Worm (Caenorhabditis elegans) whole organism, mixed stage, embryonic: Measurements from ENCODE around the gene nsph-3.1.

Source experiments
- bed-3 ChIP-seq: fragments of 200-800 bp; sonication (Bioruptor generic); optimal IDR thresholded peaks from 3 replicates; lab custom pipeline; 2018; ENCODE audit warnings: mild to moderate bottlenecking, missing genetic modification characterization, moderate library complexity, missing compliant biosample characterization
- elt-1 ChIP-seq: sonication (generic microtip); optimal IDR thresholded peaks from 2 replicates; lab custom pipeline; 2017; ENCODE audit warnings: missing genetic modification characterization, mild to moderate bottlenecking, missing compliant biosample characterization, antibody characterized with exemption, moderate library complexity, borderline replicate concordance; ENCODE audit not compliant: insufficient read depth
- elt-3 ChIP-seq: fragments of 150-350 bp; optimal IDR thresholded peaks from 2 replicates; lab custom pipeline; 2014; ENCODE audit warnings: missing biosample characterization, missing genetic modification characterization
- flh-1 ChIP-seq: fragments of 200-800 bp; sonication (Bioruptor generic); optimal IDR thresholded peaks from 2 replicates; lab custom pipeline; 2018; ENCODE audit warnings: mild to moderate bottlenecking, missing genetic modification characterization, moderate library complexity, missing compliant biosample characterization
- lin-13 ChIP-seq: fragments of 150-350 bp; optimal IDR thresholded peaks from 2 replicates; lab custom pipeline; 2014; ENCODE audit warnings: missing biosample characterization, missing genetic modification characterization
- mab-5 ChIP-seq: fragments of 150-350 bp; optimal IDR thresholded peaks from 2 replicates; lab custom pipeline; 2014; ENCODE audit warnings: missing biosample characterization, missing genetic modification characterization
- mep-1 ChIP-seq: fragments of 150-350 bp; optimal IDR thresholded peaks from 2 replicates; lab custom pipeline; 2017; ENCODE audit warnings: missing biosample characterization, missing genetic modification reagents, missing genetic modification characterization, inconsistent platforms
- nhr-12 ChIP-seq: fragments of 150-350 bp; optimal IDR thresholded peaks from 2 replicates; lab custom pipeline; 2014; ENCODE audit warnings: missing biosample characterization, missing genetic modification characterization
- nhr-237 ChIP-seq: fragments of 150-350 bp; optimal IDR thresholded peaks from 2 replicates; lab custom pipeline; 2014; ENCODE audit warnings: missing biosample characterization, missing genetic modification characterization
- nhr-28 ChIP-seq: fragments of 150-350 bp; optimal IDR thresholded peaks from 2 replicates; lab custom pipeline; 2014; ENCODE audit warnings: missing biosample characterization, missing genetic modification characterization
- nhr-76 ChIP-seq: sonication (generic microtip); optimal IDR thresholded peaks from 2 replicates; lab custom pipeline; 2017; ENCODE audit warnings: missing biosample characterization, missing genetic modification characterization
- pha-4 ChIP-seq: fragments of 150-350 bp; optimal IDR thresholded peaks from 2 replicates; lab custom pipeline; 2018; ENCODE audit warnings: missing biosample characterization, missing genetic modification reagents, missing genetic modification characterization
- unc-39 ChIP-seq: fragments of 150-350 bp; optimal IDR thresholded peaks from 2 replicates; lab custom pipeline; 2014; ENCODE audit warnings: missing biosample characterization, missing genetic modification characterization
- unc-62 ChIP-seq: fragments of 150-350 bp; optimal IDR thresholded peaks from 2 replicates; lab custom pipeline; 2014; ENCODE audit warnings: missing biosample characterization, missing genetic modification reagents, missing genetic modification characterization

DNA sequence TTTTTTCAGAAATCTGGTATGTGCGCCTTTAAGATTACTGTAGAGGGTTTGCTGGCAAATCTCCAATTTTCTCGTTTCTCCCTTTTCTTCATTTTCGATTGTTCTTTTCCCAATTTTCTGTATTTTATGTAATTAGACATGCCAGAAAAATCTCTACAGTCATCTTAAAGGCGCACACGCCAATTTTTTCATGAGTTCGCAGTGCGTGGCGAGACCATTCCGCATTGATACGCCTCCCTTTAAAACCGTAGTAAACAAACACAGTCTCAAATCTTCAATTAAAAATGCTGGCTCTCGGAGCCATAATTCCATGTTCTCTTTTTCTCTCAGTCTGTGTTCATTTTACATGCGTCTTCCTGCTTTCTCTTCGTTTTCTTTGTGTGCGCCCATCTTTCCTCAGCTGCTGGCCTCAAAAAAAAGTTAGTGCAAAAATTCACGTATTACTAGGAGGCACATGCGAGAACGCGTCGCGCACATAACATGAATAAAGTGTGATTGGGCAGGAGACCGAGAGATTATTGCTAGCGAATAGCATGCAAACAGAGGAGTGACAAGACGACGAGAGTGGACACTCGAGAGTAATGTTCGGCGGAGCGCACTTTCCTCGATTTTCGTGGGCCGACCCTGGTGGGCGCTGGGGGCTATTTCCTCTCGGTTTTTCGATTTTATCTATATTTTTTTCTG lies 30.6 kb upstream of the nsph-3.1 start:
- TF ChIP-seq nhr-28 (tag; lab: Kevin White, UChicago) (no peak), mep-1 (tag; lab: Kevin White, UChicago) (peak; percentile 40), lin-13 (tag; lab: Kevin White, UChicago) (no peak), elt-1 (tag; lab: Kevin White, UChicago) (peak; percentile 27), elt-3 (tag; lab: Kevin White, UChicago) (no peak), nhr-237 (tag; lab: Kevin White, UChicago) (peak; percentile 20), pha-4 (tag; lab: Kevin White, UChicago) (peak; percentile 39), bed-3 (GFP tag; lab: Kevin White, UChicago) (no peak), unc-62 (GFP tag; lab: Kevin White, UChicago) (peak; percentile 14), nhr-76 (tag; lab: Kevin White, UChicago) (no peak), nhr-12 (tag; lab: Kevin White, UChicago) (no peak), mab-5 (no peak), flh-1 (GFP tag; lab: Kevin White, UChicago) (no peak), unc-39 (tag; lab: Kevin White, UChicago) (no peak)
